Fruit fly (Drosophila melanogaster) whole organism, embryonic: ENCODE measurements around the gene CG18281.
A peak's percentile ranks its signal among the peaks of the same experiment; 100 is the strongest.

ENCODE experiments used
- CG10654 ChIP-seq: fragments of 200-800 bp; sonication (Bioruptor generic); optimal IDR thresholded peaks from 2 replicates; lab custom pipeline; 2016; ENCODE audit warnings: missing biosample characterization, missing genetic modification characterization
- CG11504 ChIP-seq: fragments of 200-800 bp; sonication (Bioruptor generic); optimal IDR thresholded peaks from 3 replicates; lab custom pipeline; 2019; ENCODE audit warnings: missing biosample characterization, mild to moderate bottlenecking, missing genetic modification characterization, moderate library complexity
- CG12219 ChIP-seq: fragments of 200-800 bp; sonication (Bioruptor generic); optimal IDR thresholded peaks from 3 replicates; lab custom pipeline; 2018; ENCODE audit warnings: missing biosample characterization, mild to moderate bottlenecking, missing genetic modification characterization
- CG12236 ChIP-seq: fragments of 200-800 bp; sonication (Bioruptor generic); optimal IDR thresholded peaks from 2 replicates; lab custom pipeline; 2016; ENCODE audit warnings: missing biosample characterization, missing genetic modification characterization
- CG12744 ChIP-seq: fragments of 200-800 bp; sonication (Bioruptor generic); optimal IDR thresholded peaks from 2 replicates; lab custom pipeline; 2016; ENCODE audit warnings: missing biosample characterization, missing genetic modification characterization
- CG14710 ChIP-seq: fragments of 200-800 bp; sonication (Bioruptor generic); optimal IDR thresholded peaks from 3 replicates; lab custom pipeline; 2019; ENCODE audit warnings: missing biosample characterization, mild to moderate bottlenecking, missing genetic modification characterization, moderate library complexity
- CG15011 ChIP-seq: fragments of 200-800 bp; sonication (Bioruptor generic); optimal IDR thresholded peaks from 3 replicates; lab custom pipeline; 2018; ENCODE audit warnings: missing biosample characterization, mild to moderate bottlenecking, missing genetic modification characterization
- CG1603 ChIP-seq: fragments of 200-800 bp; sonication (Bioruptor generic); optimal IDR thresholded peaks from 2 replicates; lab custom pipeline; 2019; ENCODE audit warnings: missing biosample characterization, mild to moderate bottlenecking, missing genetic modification characterization, moderate library complexity
- CG16815 ChIP-seq: fragments of 200-800 bp; sonication (Bioruptor generic); optimal IDR thresholded peaks from 3 replicates; lab custom pipeline; 2017; ENCODE audit warnings: missing biosample characterization, mild to moderate bottlenecking, missing genetic modification characterization
- CG17385 ChIP-seq: fragments of 200-800 bp; sonication (Bioruptor generic); optimal IDR thresholded peaks from 3 replicates; lab custom pipeline; 2018; ENCODE audit warnings: missing biosample characterization, mild to moderate bottlenecking, missing genetic modification characterization
- CG18764 ChIP-seq: fragments of 200-800 bp; sonication (Bioruptor generic); optimal IDR thresholded peaks from 3 replicates; lab custom pipeline; 2016; ENCODE audit warnings: missing biosample characterization, missing genetic modification characterization
- CG2129 ChIP-seq: fragments of 200-800 bp; sonication (Bioruptor generic); IDR thresholded peaks from 2 replicates; pipeline ENCODE4 v1.3.6; 2022; ENCODE audit warnings: missing biosample characterization, missing genetic modification characterization; ENCODE audit not compliant: partially characterized antibody
- CG32772 ChIP-seq: fragments of 200-800 bp; sonication (Bioruptor generic); IDR thresholded peaks from 2 replicates; pipeline ENCODE4 v1.3.6; 2022; ENCODE audit warnings: missing biosample characterization, missing genetic modification characterization
- CG3847 ChIP-seq: fragments of 200-800 bp; sonication (Bioruptor generic); IDR thresholded peaks from 2 replicates; pipeline ENCODE4 v1.3.6; 2022; ENCODE audit warnings: missing biosample characterization, missing genetic modification characterization
- CG6765 ChIP-seq: fragments of 200-800 bp; sonication (Bioruptor generic); optimal IDR thresholded peaks from 3 replicates; lab custom pipeline; 2017; ENCODE audit warnings: missing biosample characterization, mild to moderate bottlenecking, missing genetic modification characterization
- CG7839 ChIP-seq: fragments of 200-800 bp; sonication (Bioruptor generic); optimal IDR thresholded peaks from 3 replicates; lab custom pipeline; 2018; ENCODE audit warnings: missing biosample characterization, mild to moderate bottlenecking, missing genetic modification characterization, moderate library complexity
- CG8290 ChIP-seq, 3 experiments: fragments of 200-800 bp; sonication (Bioruptor generic); optimal IDR thresholded peaks; 2 replicates each; lab custom pipeline; 2016 to 2019; ENCODE audit warnings: missing biosample characterization in 3 of 3, missing genetic modification characterization in 3 of 3, mild to moderate bottlenecking in 2 of 3, moderate library complexity in 1 of 3
- CTCF ChIP-seq: fragments of 200-800 bp; sonication (Bioruptor generic); optimal IDR thresholded peaks from 2 replicates; lab custom pipeline; 2017; ENCODE audit warnings: missing biosample characterization, mild to moderate bottlenecking, missing genetic modification characterization, moderate library complexity
- CoRest ChIP-seq: fragments of 200-800 bp; sonication (Bioruptor generic); optimal IDR thresholded peaks from 3 replicates; lab custom pipeline; 2018; ENCODE audit warnings: missing biosample characterization, mild to moderate bottlenecking, missing genetic modification characterization, moderate library complexity
- Doc2 ChIP-seq: fragments of 200-800 bp; sonication (Bioruptor generic); IDR thresholded peaks from 2 replicates; pipeline ENCODE4 v1.3.6; 2022; ENCODE audit warnings: missing biosample characterization, missing genetic modification characterization
- E2f2 ChIP-seq: fragments of 200-800 bp; sonication (Bioruptor generic); IDR thresholded peaks from 2 replicates; pipeline ENCODE4 v1.3.6; 2022; ENCODE audit warnings: missing biosample characterization, missing genetic modification characterization
- Ets65A ChIP-seq: fragments of 200-800 bp; sonication (Bioruptor generic); peaks from one replicate; lab custom pipeline; 2016; ENCODE audit warnings: missing biosample characterization, missing genetic modification characterization
- GATAe ChIP-seq: fragments of 200-800 bp; sonication (Bioruptor generic); conservative IDR thresholded peaks from 2 replicates; pipeline ENCODE4 v1.3.6; 2022; ENCODE audit warnings: missing biosample characterization, missing genetic modification characterization
- Med ChIP-seq: fragments of 200-800 bp; sonication (Bioruptor generic); peaks from one replicate; lab custom pipeline; 2016; ENCODE audit warnings: missing biosample characterization, missing genetic modification characterization, mild to moderate bottlenecking, inconsistent platforms, moderate library complexity
- Nf-YC ChIP-seq: fragments of 200-800 bp; optimal IDR thresholded peaks from 3 replicates; lab custom pipeline; 2019; ENCODE audit warnings: missing biosample characterization, mild to moderate bottlenecking, missing genetic modification characterization, moderate library complexity
- Optix ChIP-seq: fragments of 200-800 bp; sonication (Bioruptor generic); IDR thresholded peaks from 3 replicates; pipeline ENCODE4 v1.3.6; 2022; ENCODE audit warnings: missing biosample characterization, missing genetic modification characterization
- Scr ChIP-seq: fragments of 200-800 bp; sonication (Bioruptor generic); IDR thresholded peaks from 2 replicates; pipeline ENCODE4 v1.3.6; 2022; ENCODE audit warnings: missing biosample characterization, missing genetic modification characterization; ENCODE audit not compliant: partially characterized antibody
- Sry-δ ChIP-seq: fragments of 200-800 bp; sonication (Bioruptor generic); optimal IDR thresholded peaks from 2 replicates; lab custom pipeline; 2016; ENCODE audit warnings: missing biosample characterization, missing genetic modification characterization
- Taf1 ChIP-seq: fragments of 200-800 bp; sonication (Bioruptor generic); IDR thresholded peaks from 2 replicates; pipeline ENCODE4 v1.3.6; 2022; ENCODE audit warnings: missing biosample characterization, missing genetic modification characterization
- ac ChIP-seq: fragments of 200-800 bp; sonication (Bioruptor generic); optimal IDR thresholded peaks from 3 replicates; lab custom pipeline; 2017; ENCODE audit warnings: missing biosample characterization, mild to moderate bottlenecking, missing genetic modification characterization
- aop ChIP-seq: fragments of 200-800 bp; sonication (Bioruptor generic); IDR thresholded peaks from 2 replicates; pipeline ENCODE4 v1.3.6; 2022; ENCODE audit warnings: missing biosample characterization, missing genetic modification characterization
- ase ChIP-seq: fragments of 200-800 bp; sonication (Bioruptor generic); IDR thresholded peaks from 3 replicates; pipeline ENCODE4 v1.3.6; 2022; ENCODE audit warnings: missing biosample characterization, missing genetic modification characterization
- chif ChIP-seq, 2 experiments: fragments of 200-800 bp; sonication (Bioruptor generic); optimal IDR thresholded peaks; 3 replicates each; lab custom pipeline; 2016; ENCODE audit warnings: missing biosample characterization in 2 of 2, missing genetic modification characterization in 2 of 2
- ems ChIP-seq: fragments of 200-800 bp; sonication (Bioruptor generic); optimal IDR thresholded peaks from 3 replicates; lab custom pipeline; 2016; ENCODE audit warnings: missing biosample characterization, missing genetic modification characterization
- ftz-f1 ChIP-seq: fragments of 200-800 bp; sonication (Bioruptor generic); optimal IDR thresholded peaks from 2 replicates; lab custom pipeline; 2016; ENCODE audit warnings: missing biosample characterization, missing genetic modification characterization
- gro ChIP-seq: fragments of 200-800 bp; sonication (Bioruptor generic); optimal IDR thresholded peaks from 2 replicates; lab custom pipeline; 2016; ENCODE audit warnings: missing biosample characterization, missing genetic modification characterization
- gsb-n ChIP-seq: fragments of 200-800 bp; sonication (Bioruptor generic); optimal IDR thresholded peaks from 3 replicates; lab custom pipeline; 2018; ENCODE audit warnings: missing biosample characterization, mild to moderate bottlenecking, missing genetic modification characterization
- kni ChIP-seq: fragments of 200-800 bp; sonication (Bioruptor generic); optimal IDR thresholded peaks from 3 replicates; lab custom pipeline; 2017; ENCODE audit warnings: mild to moderate bottlenecking, missing biosample characterization, missing genetic modification reagents, missing genetic modification characterization
- nerfin-2 ChIP-seq: fragments of 200-800 bp; sonication (Bioruptor generic); IDR thresholded peaks from 2 replicates; pipeline ENCODE4 v1.3.6; 2022; ENCODE audit warnings: missing biosample characterization, missing genetic modification characterization; ENCODE audit not compliant: partially characterized antibody
- odd ChIP-seq: fragments of 200-800 bp; sonication (Bioruptor generic); optimal IDR thresholded peaks from 2 replicates; lab custom pipeline; 2017; ENCODE audit warnings: missing biosample characterization, mild to moderate bottlenecking, missing genetic modification characterization
- pros ChIP-seq: fragments of 200-800 bp; sonication (Bioruptor generic); optimal IDR thresholded peaks from 3 replicates; lab custom pipeline; 2019; ENCODE audit warnings: missing biosample characterization, mild to moderate bottlenecking, missing genetic modification characterization, moderate library complexity
- pzg ChIP-seq: fragments of 200-800 bp; sonication (Bioruptor generic); optimal IDR thresholded peaks from 3 replicates; lab custom pipeline; 2018; ENCODE audit warnings: missing biosample characterization, mild to moderate bottlenecking, missing genetic modification characterization, moderate library complexity
- schlank ChIP-seq: fragments of 200-800 bp; sonication (Bioruptor generic); optimal IDR thresholded peaks from 2 replicates; lab custom pipeline; 2018; ENCODE audit warnings: missing biosample characterization, mild to moderate bottlenecking, missing genetic modification characterization
- sens ChIP-seq: fragments of 200-800 bp; sonication (Bioruptor generic); peaks from one replicate; lab custom pipeline; 2016; ENCODE audit warnings: missing biosample characterization, missing genetic modification characterization
- slbo ChIP-seq: fragments of 200-800 bp; sonication (Bioruptor generic); IDR thresholded peaks from 2 replicates; pipeline ENCODE4 v1.3.6; 2022; ENCODE audit warnings: missing biosample characterization, missing genetic modification characterization
- sqz ChIP-seq: fragments of 200-800 bp; sonication (Bioruptor generic); optimal IDR thresholded peaks from 3 replicates; lab custom pipeline; 2018; ENCODE audit warnings: missing biosample characterization, mild to moderate bottlenecking, missing genetic modification characterization
- ssp ChIP-seq: fragments of 200-800 bp; sonication (Bioruptor generic); IDR thresholded peaks from 2 replicates; pipeline ENCODE4 v1.3.6; 2022; ENCODE audit warnings: missing biosample characterization, missing genetic modification characterization
- toy ChIP-seq: fragments of 200-800 bp; sonication (Bioruptor generic); IDR thresholded peaks from 2 replicates; pipeline ENCODE4 v1.3.6; 2022; ENCODE audit warnings: missing biosample characterization, missing genetic modification characterization
- unc-4 ChIP-seq: fragments of 200-800 bp; sonication (Bioruptor generic); IDR thresholded peaks from 2 replicates; pipeline ENCODE4 v1.3.6; 2022; ENCODE audit warnings: missing biosample characterization, missing genetic modification characterization; ENCODE audit not compliant: partially characterized antibody

The CG18281 gene

DNA sequence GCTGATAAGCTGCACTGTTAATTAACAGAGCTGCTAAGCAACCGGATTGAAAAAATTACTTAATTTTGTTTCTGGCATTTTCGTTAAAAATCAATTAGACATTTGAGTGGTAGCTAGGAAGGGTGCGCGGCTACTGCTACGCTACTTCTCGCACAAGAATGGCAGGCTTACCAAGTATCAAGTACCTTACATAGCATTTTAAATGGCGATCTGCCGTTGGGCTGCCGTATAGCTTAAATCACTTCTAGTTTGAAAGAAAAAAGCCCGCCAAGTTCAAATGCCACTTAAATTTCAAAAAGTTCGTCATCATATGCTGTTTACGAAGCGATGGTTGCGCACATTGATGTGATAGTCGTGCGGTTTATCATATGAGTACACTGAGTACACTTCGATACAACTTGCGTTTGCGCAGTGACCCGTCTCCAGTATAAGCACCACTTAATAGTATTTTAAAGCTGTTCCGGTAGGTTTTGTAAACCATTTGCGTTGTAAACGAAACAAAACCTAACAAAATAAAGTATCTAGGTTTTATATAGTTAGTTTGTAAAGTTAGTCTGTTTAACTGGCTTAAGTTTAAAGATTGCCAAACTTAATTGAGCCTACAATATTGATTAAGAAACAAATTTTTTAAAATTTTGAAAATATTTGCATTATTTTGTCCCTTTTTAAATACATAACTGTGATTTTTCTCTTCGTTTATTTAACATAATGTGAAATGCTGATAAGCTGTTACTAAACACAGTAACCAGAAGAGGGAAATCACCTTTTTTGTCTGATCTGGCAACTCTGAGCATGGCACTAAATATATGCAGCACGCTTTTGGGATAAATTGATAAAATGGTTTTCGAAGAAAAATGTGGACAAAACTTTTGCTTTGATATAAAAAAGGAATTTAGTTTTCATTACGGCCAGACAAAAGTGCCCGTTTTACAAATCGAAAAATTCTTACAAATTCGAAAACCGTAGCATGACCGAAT is 41.6 kb downstream of the CG18281 start (continued):
- TF ChIP-seq Doc2 (GFP tag; lab: Robert Waterston, UW) (no peak), ftz-f1 (GFP tag; lab: Kevin White, UChicago) (no peak), Taf1 (GFP tag; lab: Robert Waterston, UW) (no peak), odd (GFP tag; lab: Kevin White, UChicago) (no peak), CoRest (tag; lab: Kevin White, UChicago) (no peak), Scr (GFP tag; lab: Robert Waterston, UW) (peak; percentile 43; the same call in 1 of the 2 replicates), kni (GFP tag; lab: Kevin White, UChicago) (no peak), E2f2 (GFP tag; lab: Robert Waterston, UW) (peak; percentile 85), nerfin-2 (GFP tag; lab: Robert Waterston, UW) (no peak; the same call in 1 of the 2 replicates), schlank (tag; lab: Kevin White, UChicago) (no peak), sqz (GFP tag; lab: Kevin White, UChicago) (no peak), ase (no peak), Optix (GFP tag; lab: Robert Waterston, UW) (no peak), CG2129 (no peak; the same call in 1 of the 2 replicates), CG14710 (tag; lab: Kevin White, UChicago) (no peak), CG15011 (GFP tag; lab: Kevin White, UChicago) (no peak), toy (GFP tag; lab: Robert Waterston, UW) (no peak), CG16815 (GFP tag; lab: Kevin White, UChicago) (no peak), CG8290 (GFP tag; optimal IDR thresholded peaks at IDR 0.05; lab: Kevin White, UChicago) (no peak), CG8290 (tag; optimal IDR thresholded peaks at IDR 0.05; lab: Kevin White, UChicago) (peak in 1 of 2 experiments; percentile 55), slbo (GFP tag; lab: Robert Waterston, UW) (no peak), CG17385 (no peak), pzg (GFP tag; lab: Kevin White, UChicago) (peak; percentile 23), chif (GFP tag; optimal IDR thresholded peaks at IDR 0.05; lab: Kevin White, UChicago) (no peak), CG7839 (tag; lab: Kevin White, UChicago) (no peak), CG11504 (peak; percentile 14), sens (GFP tag; lab: Kevin White, UChicago) (peak; percentile 86), aop (GFP tag; lab: Robert Waterston, UW) (no peak), CG1603 (tag; lab: Kevin White, UChicago) (peak; percentile 45), GATAe (no peak), CG12236 (GFP tag; lab: Kevin White, UChicago) (no peak), gsb-n (tag; lab: Kevin White, UChicago) (no peak), ems (GFP tag; lab: Kevin White, UChicago) (no peak), Med (GFP tag; lab: Kevin White, UChicago) (peak; percentile 80), CG18764 (GFP tag; lab: Kevin White, UChicago) (no peak), ac (no peak), CTCF (GFP tag; lab: Kevin White, UChicago) (peak; percentile 67), CG12219 (GFP tag; lab: Kevin White, UChicago) (no peak), gro (GFP tag; lab: Kevin White, UChicago) (peak; percentile 25), Sry-δ (GFP tag; lab: Kevin White, UChicago) (no peak), Ets65A (GFP tag; lab: Kevin White, UChicago) (peak; percentile 79), Nf-YC (no peak), unc-4 (0 out of 2 replicates have a peak, but pooled peaks have one; percentile 11), CG12744 (GFP tag; lab: Kevin White, UChicago) (no peak), ssp (GFP tag; lab: Robert Waterston, UW) (no peak), CG3847 (peak; percentile 36; the same call in 1 of the 2 replicates), pros (no peak), CG6765 (GFP tag; lab: Kevin White, UChicago) (no peak), CG10654 (GFP tag; lab: Kevin White, UChicago) (no peak), CG32772 (GFP tag; lab: Robert Waterston, UW) (no peak)
